Fruit fly (Drosophila melanogaster) whole organism, embryonic: Measurements from ENCODE around the gene Esyt2.
A peak's percentile ranks its signal among the peaks of the same experiment; 100 is the strongest.

Experiments used
- CG3847 ChIP-seq: fragments of 200-800 bp; sonication (Bioruptor generic); IDR thresholded peaks from 2 replicates; pipeline ENCODE4 v1.3.6; 2022; ENCODE audit warnings: missing biosample characterization, missing genetic modification characterization
- Gsc ChIP-seq: fragments of 200-800 bp; sonication (Bioruptor generic); IDR thresholded peaks from 2 replicates; pipeline ENCODE4 v1.3.6; 2022; ENCODE audit warnings: missing biosample characterization, missing genetic modification characterization
- HLHmδ ChIP-seq: fragments of 200-800 bp; sonication (Bioruptor generic); optimal IDR thresholded peaks from 2 replicates; lab custom pipeline; 2018; ENCODE audit warnings: missing biosample characterization, mild to moderate bottlenecking, missing genetic modification characterization, moderate library complexity
- Hr78 ChIP-seq, 2 experiments: fragments of 200-800 bp in 1 of 2; fragments of >200 bp in 1 of 2; sonication (Bioruptor generic) in 1 of 2; optimal IDR thresholded peaks; 2 replicates each; lab custom pipeline; 2017 to 2019; ENCODE audit warnings: missing biosample characterization in 2 of 2, missing genetic modification characterization in 2 of 2, mild to moderate bottlenecking in 1 of 2, moderate library complexity in 1 of 2
- NFAT ChIP-seq: fragments of 200-800 bp; sonication (Bioruptor generic); IDR thresholded peaks from 2 replicates; pipeline ENCODE4 v1.3.6; 2022; ENCODE audit warnings: missing biosample characterization, missing genetic modification characterization
- insv ChIP-seq, 2 experiments: fragments of 200-800 bp; sonication (Bioruptor generic); optimal IDR thresholded peaks; 3 replicates each; lab custom pipeline; 2016 to 2018; ENCODE audit warnings: missing biosample characterization in 2 of 2, missing genetic modification characterization in 2 of 2
- kah ChIP-seq: fragments of 200-800 bp; sonication (Bioruptor generic); optimal IDR thresholded peaks from 2 replicates; lab custom pipeline; 2018; ENCODE audit warnings: missing biosample characterization, mild to moderate bottlenecking, missing genetic modification characterization

DNA sequence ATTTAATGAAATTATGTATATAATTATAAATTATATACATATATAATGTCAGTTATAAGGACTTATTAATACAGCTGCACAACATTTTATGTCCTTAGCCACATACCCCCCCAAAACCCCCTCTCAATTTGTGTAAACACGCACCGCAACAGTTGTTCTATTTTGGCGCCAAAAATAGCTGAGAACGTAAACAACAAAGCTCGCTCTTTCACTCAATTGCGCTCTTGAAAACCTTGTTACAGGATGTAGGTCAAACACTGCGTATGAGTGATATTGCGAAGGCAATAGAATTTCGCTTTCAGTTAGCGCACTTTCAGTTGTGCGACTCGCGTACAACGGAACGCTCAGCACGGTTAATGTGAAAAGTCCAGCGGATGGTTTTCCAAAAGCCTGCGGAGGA is at the start of gene Esyt2:
- TF ChIP-seq HLHmδ: no peak
- TF ChIP-seq NFAT (GFP tag; lab: Robert Waterston, UW): peak; percentile 61
- peak; percentile 65 for TF ChIP-seq kah (GFP tag; lab: Kevin White, UChicago)
- TF ChIP-seq insv (GFP tag; optimal IDR thresholded peaks at IDR 0.05; lab: Kevin White, UChicago): no peak
- TF ChIP-seq CG3847 (GFP tag; lab: Robert Waterston, UW): peak; percentile 14; the same call in 1 of the 2 replicates
- TF ChIP-seq Hr78 (GFP tag; optimal IDR thresholded peaks at IDR 0.05; lab: Kevin White, UChicago): no peak
- no peak for TF ChIP-seq Gsc
